Worm (Caenorhabditis elegans) whole organism, dauer: ENCODE data around the gene mec-1.

Experiments
- unc-62 ChIP-seq: sonication (generic microtip); optimal IDR thresholded peaks from 2 replicates; lab custom pipeline; 2017; ENCODE audit warnings: missing biosample characterization, missing genetic modification reagents, missing genetic modification characterization

Gene mec-1

DNA sequence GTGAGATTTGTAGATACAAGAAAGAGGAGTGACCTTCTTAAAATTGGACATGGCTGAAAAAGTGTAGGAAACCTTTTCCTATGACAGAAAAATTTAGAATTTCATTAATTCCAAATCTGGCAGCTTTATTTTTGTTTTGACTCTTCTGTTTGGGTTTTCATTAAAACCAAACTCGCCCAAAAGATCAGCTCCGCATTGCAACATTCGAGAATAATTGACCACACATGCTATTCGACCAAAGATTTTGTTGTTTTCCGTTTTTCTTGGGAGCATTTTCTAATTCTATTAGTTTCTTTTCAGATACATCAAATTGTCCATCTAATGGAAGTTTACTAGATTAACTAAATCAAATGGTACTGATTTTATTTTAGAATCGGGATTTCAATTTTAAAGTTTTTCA, at the start of gene mec-1:
TSS of gene mec-1 (plus strand) at position 301 of the 400 bp plus-strand sequence.
- no peak for TF ChIP-seq unc-62 (GFP tag; lab: Kevin White, UChicago)

DNA sequence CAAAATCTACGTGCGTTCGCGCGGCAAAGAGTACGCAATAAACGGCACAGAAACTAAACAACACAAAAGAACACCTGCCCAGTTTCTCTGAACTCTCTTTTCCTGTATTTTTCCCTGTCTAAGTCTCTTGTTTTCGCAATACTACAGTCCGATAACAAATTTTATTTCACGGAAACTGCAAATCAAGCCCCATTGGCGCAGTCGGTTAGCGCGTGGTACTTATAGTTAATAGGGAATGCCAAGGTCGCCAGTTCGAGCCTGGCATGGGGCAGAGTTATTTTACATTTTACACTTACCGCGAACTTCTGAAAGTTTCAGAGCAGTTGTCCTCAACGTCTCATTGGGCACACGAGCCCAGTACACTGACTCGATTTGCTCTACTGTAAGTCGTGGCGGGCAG, 39.1 kb upstream of the mec-1 start:
- TF ChIP-seq unc-62 (GFP tag; lab: Kevin White, UChicago), result no peak

DNA sequence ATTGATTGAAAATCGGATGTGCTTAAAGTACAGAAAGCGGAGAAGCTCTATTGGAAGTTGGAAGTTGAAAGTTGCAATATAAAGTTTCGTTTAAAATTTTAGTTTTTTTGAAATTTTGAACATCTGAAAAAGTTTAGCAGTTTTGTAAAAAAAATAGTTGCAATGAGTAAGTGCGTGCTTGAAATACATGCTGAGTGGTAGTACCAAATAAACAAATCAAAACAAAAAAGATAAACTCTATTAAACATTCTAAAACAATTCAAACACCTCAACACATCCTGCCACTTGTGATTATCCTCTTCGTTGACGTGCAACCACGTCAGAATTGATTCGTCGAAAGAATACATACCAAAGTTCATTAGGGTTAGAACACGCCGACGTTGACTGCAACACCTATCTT, 37.1 kb upstream of the mec-1 start:
- no peak for TF ChIP-seq unc-62 (GFP tag; lab: Kevin White, UChicago)

DNA sequence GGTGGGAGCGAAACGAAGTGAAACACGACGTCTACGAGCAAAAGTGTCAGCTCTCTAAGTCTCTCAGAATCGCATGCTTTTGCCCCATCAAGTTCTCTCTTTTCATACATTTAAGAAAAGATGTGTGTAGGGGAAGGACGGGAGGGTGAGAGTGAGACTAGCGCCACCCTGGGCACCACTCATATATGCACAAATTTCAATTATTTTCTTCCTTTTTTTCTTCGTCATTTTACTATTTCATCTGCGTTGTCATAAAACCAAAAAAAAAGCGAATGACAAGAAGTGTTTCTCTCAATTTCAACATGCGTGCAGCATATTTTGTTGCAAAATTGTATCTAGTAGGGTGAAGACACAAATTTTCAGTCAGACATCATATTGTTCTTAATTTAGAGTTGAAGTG, 29.7 kb upstream of the mec-1 start:
- no peak for TF ChIP-seq unc-62 (GFP tag; lab: Kevin White, UChicago)

DNA sequence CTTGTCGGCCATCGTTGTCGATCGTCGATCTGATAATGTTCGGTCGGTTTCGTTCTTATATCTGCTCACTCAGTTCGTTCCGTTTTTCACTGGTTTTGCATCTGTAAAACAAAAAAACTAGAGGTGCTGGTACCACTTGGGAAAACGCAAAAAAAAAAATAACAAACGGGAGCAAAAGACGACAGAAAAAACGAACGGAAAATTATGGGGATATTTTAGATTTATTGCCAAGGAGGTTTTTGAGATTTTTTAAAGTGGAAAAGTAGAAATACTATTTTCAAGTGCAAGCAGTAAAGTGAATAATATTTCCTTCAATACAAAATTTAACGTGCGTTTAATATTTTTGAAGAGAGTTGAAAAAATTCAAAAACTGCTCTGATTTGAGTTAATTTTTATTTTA, 27.4 kb upstream of the mec-1 start, which contains the start of gene unc-68:
TSS of gene unc-68 (minus strand) at position 101 of the 400 bp plus-strand sequence.
- TF ChIP-seq unc-62 (GFP tag; lab: Kevin White, UChicago), result no peak

DNA sequence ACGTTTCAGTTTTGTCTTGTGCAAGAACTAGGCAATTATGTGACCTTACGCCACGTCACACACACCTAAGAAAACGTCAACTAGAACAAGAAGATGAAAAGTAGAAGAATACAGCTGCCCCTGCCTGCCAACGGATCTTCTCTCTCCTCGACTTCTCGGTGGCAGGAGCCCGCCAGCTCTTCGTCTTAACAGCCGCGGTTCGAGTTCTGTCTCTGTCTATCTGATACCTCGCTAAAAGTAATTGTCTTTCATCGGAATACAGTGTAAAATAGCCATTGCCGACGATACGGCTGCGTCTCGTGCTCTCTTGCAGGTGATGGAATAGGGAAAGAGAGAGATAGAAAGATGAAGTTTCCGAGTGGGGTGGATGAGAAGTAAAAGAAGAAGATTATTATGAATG, 26.1 kb upstream of the mec-1 start:
- no peak for TF ChIP-seq unc-62 (GFP tag; lab: Kevin White, UChicago)

DNA sequence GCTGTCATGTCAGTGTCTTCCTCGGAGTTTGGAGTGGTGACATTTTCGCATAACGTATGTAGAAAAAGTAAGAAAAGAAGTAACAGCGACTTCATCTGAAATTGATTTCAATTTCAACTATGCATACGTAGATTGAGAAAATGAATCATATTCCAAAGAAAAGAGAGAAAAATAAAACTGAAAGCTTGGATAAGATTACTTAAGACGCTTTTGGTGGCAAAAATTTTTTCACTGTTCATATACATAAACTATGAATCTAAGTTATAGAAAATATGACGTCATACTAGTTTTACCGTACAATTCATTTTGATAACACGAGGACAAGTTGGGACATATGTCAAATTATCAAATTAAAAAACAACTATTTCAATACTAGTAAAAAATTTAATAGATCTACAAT, 22.1 kb upstream of the mec-1 start, which contains the start of gene lipl-6:
TSS of gene lipl-6 (minus strand) at position 101 of the 400 bp plus-strand sequence.
- no peak for TF ChIP-seq unc-62 (GFP tag; lab: Kevin White, UChicago)

DNA sequence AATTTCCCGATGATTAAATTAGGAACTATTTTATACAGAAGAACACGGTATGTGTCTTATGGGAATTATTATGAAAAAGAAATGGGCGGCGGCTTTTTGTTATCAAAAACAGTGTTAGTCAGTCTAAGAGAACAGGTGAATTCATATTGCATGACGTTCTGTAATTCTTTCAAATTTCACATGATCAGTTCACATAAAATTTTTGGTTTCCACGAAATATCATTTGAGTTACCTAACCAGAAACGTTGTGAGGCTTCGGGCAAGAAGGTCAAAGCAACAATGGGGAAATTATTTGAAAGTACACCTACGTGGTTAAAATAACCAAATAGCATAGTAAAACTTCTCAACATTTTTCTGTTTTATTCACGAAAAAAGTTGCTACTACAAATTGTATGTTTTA, 20.5 kb upstream of the mec-1 start, which contains the start of gene Y57E12B.10:
TSS of gene Y57E12B.10 (minus strand) at position 101 of the 400 bp plus-strand sequence.
- TF ChIP-seq unc-62 (GFP tag; lab: Kevin White, UChicago), result no peak

DNA sequence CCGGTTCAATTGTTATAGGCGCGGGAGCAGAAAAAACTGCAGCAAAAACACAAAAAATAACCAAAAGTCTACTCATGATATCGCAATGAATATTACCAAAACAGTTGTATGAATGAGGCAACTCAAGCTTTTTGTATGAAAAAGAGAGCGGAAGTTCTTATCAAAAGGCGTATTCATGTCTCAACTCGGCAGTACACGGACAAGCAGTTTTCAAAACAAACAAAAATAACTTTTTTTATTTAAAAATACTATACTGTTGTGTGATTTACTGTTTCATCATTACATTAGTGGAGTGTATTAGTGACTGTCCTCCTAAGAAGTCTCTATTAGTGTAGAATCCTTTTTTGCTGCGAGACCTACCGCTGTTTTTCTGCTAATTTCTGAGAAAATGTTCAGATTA, 8.9 kb upstream of the mec-1 start, which contains the start of gene Y57E12B.4:
TSS of gene Y57E12B.4 (minus strand) at position 101 of the 400 bp plus-strand sequence.
- TF ChIP-seq unc-62 (GFP tag; lab: Kevin White, UChicago), result no peak

DNA sequence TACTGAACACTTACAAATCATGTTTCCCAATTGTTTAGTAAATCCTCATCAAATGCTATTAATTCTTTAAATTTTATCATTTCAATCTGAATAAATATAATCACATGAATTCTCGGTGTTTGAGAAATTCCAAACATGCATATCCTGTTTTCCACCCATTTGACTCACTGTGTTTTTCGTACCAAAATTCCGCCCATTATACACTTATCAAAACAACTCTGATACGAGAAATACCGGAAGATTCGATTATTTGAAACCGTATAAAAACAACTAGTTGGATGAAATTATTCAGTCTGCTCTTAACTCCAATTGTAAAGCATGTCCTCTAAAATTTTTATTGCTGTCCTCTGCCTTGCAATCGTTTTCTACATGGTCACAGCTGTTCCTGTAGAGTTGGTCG, 8.1 kb upstream of the mec-1 start, which contains the start of gene Y57E12B.1:
TSS of gene Y57E12B.1 (plus strand) at position 301 of the 400 bp plus-strand sequence.
- no peak for TF ChIP-seq unc-62 (GFP tag; lab: Kevin White, UChicago)

DNA sequence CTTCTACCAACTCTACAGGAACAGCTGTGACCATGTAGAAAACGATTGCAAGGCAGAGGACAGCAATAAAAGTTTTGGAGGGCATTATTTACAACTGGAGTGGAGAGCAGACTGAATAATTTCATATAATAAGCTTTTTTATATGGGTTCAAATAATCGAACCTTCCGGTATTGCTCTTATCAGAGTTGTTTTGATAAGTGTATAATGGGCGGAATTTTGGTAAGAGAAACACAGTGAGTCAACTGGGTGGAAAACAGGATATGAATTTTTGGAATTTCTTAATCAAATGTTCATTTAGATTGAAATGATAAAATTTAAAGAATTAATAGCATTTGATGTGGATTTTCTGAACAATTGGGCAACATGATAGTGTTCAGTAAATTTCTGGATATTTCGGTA, 6.6 kb upstream of the mec-1 start, which contains the start of gene Y57E12B.11:
TSS of gene Y57E12B.11 (minus strand) at position 101 of the 400 bp plus-strand sequence.
- no peak for TF ChIP-seq unc-62 (GFP tag; lab: Kevin White, UChicago)

DNA sequence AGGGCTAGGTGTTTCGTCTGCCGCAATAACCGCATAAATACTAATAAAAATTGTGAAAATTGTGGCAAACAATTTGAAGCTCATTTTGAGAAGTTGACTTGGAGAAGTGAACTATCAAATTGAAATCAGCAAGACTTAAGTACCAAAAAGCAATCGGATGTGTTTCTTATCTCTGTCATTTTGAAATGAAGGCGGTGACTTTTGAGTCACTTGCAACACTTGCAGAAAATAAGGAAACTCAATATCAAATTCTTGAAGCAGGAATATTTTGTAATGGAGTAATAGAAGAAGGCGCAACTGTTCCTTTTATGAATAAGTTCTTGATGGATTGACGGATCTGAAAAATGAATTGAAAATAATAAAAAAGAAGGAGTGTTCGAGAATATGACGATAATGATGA, 5.0 kb upstream of the mec-1 start, which contains the start of gene T07H8.11:
TSS of gene T07H8.11 (minus strand) at position 101 of the 400 bp plus-strand sequence.
- no peak for TF ChIP-seq unc-62 (GFP tag; lab: Kevin White, UChicago)

DNA sequence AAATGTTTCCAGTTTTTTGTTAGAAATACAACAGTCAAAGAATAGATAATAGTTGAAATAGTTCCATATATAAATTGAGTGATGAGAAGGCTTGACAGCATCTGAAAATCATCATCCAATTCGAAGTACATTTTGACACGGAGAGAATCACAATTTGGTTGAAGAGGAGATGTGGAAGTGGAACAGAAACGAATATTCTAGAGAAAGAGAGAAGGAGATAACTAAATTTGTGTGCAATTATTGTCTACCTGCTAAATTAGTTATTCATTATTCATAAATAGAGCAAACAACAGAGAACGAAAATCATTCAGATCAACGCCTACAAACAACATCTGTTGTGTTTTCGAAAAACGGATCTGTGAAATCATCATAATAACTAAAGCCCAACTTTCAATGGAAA, 2.5 kb upstream of the mec-1 start, which contains the start of gene srg-31:
TSS of gene srg-31 (minus strand) at position 101 of the 400 bp plus-strand sequence.
- no peak for TF ChIP-seq unc-62 (GFP tag; lab: Kevin White, UChicago)

DNA sequence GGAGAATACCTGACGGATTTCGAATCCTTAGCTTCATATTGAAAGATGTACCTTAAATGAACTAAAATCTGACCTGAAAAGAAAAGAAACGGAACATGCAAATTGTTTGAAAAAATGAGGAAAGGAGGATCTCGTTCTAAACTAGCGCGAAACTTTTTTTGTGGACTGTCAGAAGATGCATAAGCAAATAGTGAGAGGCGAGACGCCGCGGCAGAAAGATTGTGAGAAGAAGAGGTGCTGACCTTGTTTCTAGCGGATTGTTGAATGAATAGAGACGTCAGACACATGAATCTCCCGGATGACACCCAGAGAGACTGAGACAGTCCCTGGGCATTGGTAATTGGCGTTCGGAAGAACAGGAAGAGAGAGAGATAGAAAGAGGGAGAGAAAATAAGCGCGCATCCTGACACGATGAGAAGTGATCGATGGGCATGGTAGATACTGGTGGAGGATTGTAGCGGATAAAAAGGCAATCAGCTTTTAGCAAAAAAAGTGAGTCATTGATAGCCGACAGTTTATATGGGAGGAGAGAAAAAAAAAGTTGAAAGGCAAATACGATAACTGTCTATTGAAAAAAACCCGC, 13.7 kb downstream of the mec-1 start, which contains the start of gene ptr-15:
TSS of gene ptr-15 (minus strand) at position 51 of the 583 bp plus-strand sequence.
- no peak for TF ChIP-seq unc-62 (GFP tag; lab: Kevin White, UChicago)

DNA sequence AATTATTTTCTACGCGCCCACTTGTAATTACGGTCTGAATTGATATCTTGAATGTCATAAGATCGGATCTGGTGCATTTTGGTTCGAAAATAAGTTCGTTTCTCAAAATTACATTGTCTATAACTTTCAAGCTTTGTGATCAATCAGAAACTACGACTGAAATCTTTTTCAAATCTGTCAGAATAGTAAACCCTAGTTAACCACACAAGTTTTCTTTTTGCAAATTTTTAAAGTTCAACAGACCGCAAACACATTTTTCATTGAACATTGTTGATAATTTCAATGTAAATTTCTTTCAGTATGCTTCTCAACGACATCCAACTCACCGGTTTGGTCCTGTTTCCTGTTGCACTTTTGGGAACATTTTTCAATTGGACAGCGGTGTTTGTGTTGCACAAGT, 15.2 kb downstream of the mec-1 start, which contains the start of gene srx-59:
TSS of gene srx-59 (plus strand) at position 301 of the 400 bp plus-strand sequence.
- no peak for TF ChIP-seq unc-62 (GFP tag; lab: Kevin White, UChicago)

DNA sequence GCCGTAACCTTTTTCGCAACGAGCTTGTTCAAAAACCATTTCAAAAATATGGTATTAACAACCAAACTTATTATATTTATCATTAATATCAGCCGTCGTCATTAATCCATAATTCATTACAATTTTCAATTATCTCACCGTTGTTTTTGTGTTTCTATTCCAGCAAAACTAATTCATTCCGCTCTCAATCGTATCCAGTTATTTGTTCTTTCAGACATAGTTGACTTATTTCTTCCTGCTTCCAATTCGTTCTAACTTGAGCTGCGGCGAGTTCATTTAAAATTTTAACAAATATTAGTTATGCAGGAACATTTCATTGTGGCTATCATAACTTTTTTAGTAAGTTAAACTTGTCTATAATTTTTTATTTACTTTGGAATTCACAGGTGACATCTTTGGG, 19.7 kb downstream of the mec-1 start, which contains the start of gene srx-16:
TSS of gene srx-16 (plus strand) at position 301 of the 400 bp plus-strand sequence.
- no peak for TF ChIP-seq unc-62 (GFP tag; lab: Kevin White, UChicago)
